Fruit fly (Drosophila melanogaster): ENCODE data around the gene CG18094.

CG18094 gene

dm6 chr2L:19519611-19520010 lies 29.5 kb downstream of the CG18094 start:
- TF ChIP-seq spab (GFP tag; optimal IDR thresholded peaks at IDR 0.05) (no peak), eg (GFP tag; IDR thresholded peaks at IDR 0.05) (0 out of 3 replicates have a peak, but pooled peaks have one; percentile 15), CG1621 (tag; optimal IDR thresholded peaks at IDR 0.05) (no peak)

dm6 chr2L:19526316-19526715 lies 36.3 kb downstream of the CG18094 start, which contains the start of the genes Dpm1 and CG10137:
Gene Dpm1 (minus strand): TSS chr2L:19526368.
Gene CG10137 (plus strand): TSS chr2L:19526686.
- TF ChIP-seq CG6163 (GFP tag; IDR thresholded peaks at IDR 0.05) (no peak), Eip78C (GFP tag) (peak; percentile 40), esn (GFP tag; optimal IDR thresholded peaks at IDR 0.05) (peak; percentile 15)

DNA sequence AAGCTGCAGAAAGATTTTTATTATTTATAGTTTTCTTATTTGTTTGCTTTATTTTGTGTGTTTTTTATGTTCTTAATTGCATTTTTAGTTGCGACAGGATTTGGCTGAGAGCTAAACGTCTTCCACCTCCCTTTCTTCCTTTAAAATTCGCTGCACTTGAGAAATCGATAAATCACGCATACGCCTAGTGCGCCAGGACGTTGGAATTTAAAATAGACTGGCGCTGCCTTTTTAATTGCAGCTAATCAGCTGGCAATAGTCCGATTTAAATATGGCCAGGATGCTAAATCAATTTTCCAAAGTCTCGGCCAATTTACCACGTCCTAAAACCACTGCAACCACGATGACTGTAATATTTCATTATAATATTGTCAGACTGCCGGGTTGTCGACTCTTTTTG lies 36.8 kb downstream of the CG18094 start:
- TF ChIP-seq dac (GFP tag; optimal IDR thresholded peaks at IDR 0.05) (no peak), fkh (GFP tag; optimal IDR thresholded peaks at IDR 0.05) (no peak), Eip78C (GFP tag) (peak; percentile 38), CG16779 (tag; optimal IDR thresholded peaks at IDR 0.05) (no peak), Gug (GFP tag; IDR thresholded peaks at IDR 0.05) (no peak)

dm6 chr2L:19528308-19528707 lies 38.2 kb downstream of the CG18094 start:
- TF ChIP-seq Met (GFP tag; optimal IDR thresholded peaks at IDR 0.05) (peak; percentile 66), CG6854 (GFP tag; optimal IDR thresholded peaks at IDR 0.05) (no peak), CG3919 (GFP tag; optimal IDR thresholded peaks at IDR 0.05) (peak; percentile 97), Sox15 (GFP tag; optimal IDR thresholded peaks at IDR 0.05) (peak; percentile 74), vri (GFP tag; optimal IDR thresholded peaks at IDR 0.05) (peak; percentile 83), CG8119 (GFP tag; IDR thresholded peaks at IDR 0.05) (peak; percentile 99), Hr4 (GFP tag; optimal IDR thresholded peaks at IDR 0.05) (peak; percentile 99), salr (GFP tag; optimal IDR thresholded peaks at IDR 0.05) (peak; percentile 89 to 97), topi (GFP tag; optimal IDR thresholded peaks at IDR 0.05) (peak; percentile 71), CG11294 (GFP tag; IDR thresholded peaks at IDR 0.05) (peak; percentile 99), fd85E (GFP tag; optimal IDR thresholded peaks at IDR 0.05) (peak; percentile 67), CG6163 (GFP tag; IDR thresholded peaks at IDR 0.05) (peak; percentile 99), Ets21C (GFP tag; optimal IDR thresholded peaks at IDR 0.05) (peak; percentile 27), lz (GFP tag; optimal IDR thresholded peaks at IDR 0.05) (peak; percentile 77), CG15336 (GFP tag; IDR thresholded peaks at IDR 0.05) (peak; percentile 100), CG3032 (tag; optimal IDR thresholded peaks at IDR 0.05) (peak; percentile 93), CG11762 (GFP tag; optimal IDR thresholded peaks at IDR 0.05; ENCODE audit: insufficient read depth) (peak; percentile 93), fkh (GFP tag; optimal IDR thresholded peaks at IDR 0.05) (peak; percentile 76), Smox (GFP tag; optimal IDR thresholded peaks at IDR 0.05) (peak; percentile 53), CG31627 (GFP tag; optimal IDR thresholded peaks at IDR 0.05) (peak; percentile 64), net (GFP tag; optimal IDR thresholded peaks at IDR 0.05) (peak; percentile 97), eg (GFP tag; IDR thresholded peaks at IDR 0.05) (peak; percentile 100), CG1621 (tag; optimal IDR thresholded peaks at IDR 0.05) (peak; percentile 93), pdm3 (GFP tag; optimal IDR thresholded peaks at IDR 0.05) (peak; percentile 97), Hr38 (GFP tag; optimal IDR thresholded peaks at IDR 0.05) (peak; percentile 33), acj6 (GFP tag; optimal IDR thresholded peaks at IDR 0.05) (peak; percentile 94), Ets96B (tag; optimal IDR thresholded peaks at IDR 0.05) (peak; percentile 98), OdsH (GFP tag; optimal IDR thresholded peaks at IDR 0.05) (peak; percentile 97), Eip75B (GFP tag; optimal IDR thresholded peaks at IDR 0.05) (peak; percentile 95), esn (GFP tag; optimal IDR thresholded peaks at IDR 0.05) (peak; percentile 74), Sox102F (GFP tag; optimal IDR thresholded peaks at IDR 0.05) (peak; percentile 54), Eip78C (GFP tag) (peak; percentile 99), Lpt (GFP tag; optimal IDR thresholded peaks at IDR 0.05) (peak; percentile 96), Eip93F (GFP tag; optimal IDR thresholded peaks at IDR 0.05) (peak; percentile 61), fd59A (GFP tag; optimal IDR thresholded peaks at IDR 0.05) (peak; percentile 96), Blimp-1 (GFP tag; optimal IDR thresholded peaks at IDR 0.05) (no peak), CG8632 (GFP tag; optimal IDR thresholded peaks at IDR 0.05) (peak; percentile 90), dsx (GFP tag; optimal IDR thresholded peaks at IDR 0.05; ENCODE audit: poor library complexity, severe bottlenecking) (peak; percentile 97), achi (GFP tag; optimal IDR thresholded peaks at IDR 0.05) (peak; percentile 97), CG6276 (GFP tag; optimal IDR thresholded peaks at IDR 0.05) (peak; percentile 99), CG11902 (GFP tag; optimal IDR thresholded peaks at IDR 0.05) (peak; percentile 61), spab (GFP tag; optimal IDR thresholded peaks at IDR 0.05) (peak; percentile 92)
